Fruit fly (Drosophila melanogaster): ENCODE results near the gene brv2.

brv2 gene

DNA sequence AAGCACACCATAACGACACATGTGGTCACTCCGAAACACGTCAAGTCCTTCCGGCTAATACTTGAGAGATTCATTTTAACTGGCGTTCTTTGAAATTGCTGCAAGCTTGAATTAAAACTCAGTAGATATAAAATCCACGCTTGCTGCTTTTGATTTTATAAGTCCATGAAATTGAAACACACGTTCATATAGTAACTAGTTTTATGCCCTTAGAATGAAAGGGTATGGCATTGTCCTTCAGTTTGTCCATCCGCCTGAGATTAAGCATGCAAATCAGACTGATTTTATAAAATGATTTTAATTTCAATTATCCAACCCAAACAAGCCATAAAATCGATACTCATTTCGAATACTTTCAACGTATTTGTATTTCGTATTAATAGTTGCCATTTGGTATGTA, at the start of gene brv2:
Gene brv2, minus strand, starts transcription at position 101 of the 400 bp plus-strand sequence.
- TF ChIP-seq CG8478 (optimal IDR thresholded peaks at IDR 0.05) = no peak
- no peak for TF ChIP-seq CTCF (optimal IDR thresholded peaks at IDR 0.05)

DNA sequence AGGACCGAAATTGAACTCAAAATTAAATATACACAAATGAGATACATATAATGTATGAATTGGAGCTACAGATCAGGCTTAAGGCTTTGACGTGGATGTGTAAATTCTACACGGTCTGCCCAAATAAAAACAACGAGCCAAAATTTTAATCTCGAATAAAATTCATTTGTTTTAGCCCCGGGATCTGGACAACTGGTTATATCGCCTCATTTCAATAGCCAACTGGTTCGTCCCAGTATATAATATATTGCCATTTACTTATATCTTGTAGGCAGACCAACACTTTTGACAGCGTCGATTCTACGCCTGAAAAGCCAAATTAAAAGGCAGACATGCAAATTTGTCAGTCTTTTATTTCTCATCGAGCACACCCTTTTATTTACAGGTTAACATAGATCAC, 48.6 kb upstream of the brv2 start:
- TF ChIP-seq CTCF (optimal IDR thresholded peaks at IDR 0.05) = no peak
- no peak for TF ChIP-seq CG8478 (optimal IDR thresholded peaks at IDR 0.05)

DNA sequence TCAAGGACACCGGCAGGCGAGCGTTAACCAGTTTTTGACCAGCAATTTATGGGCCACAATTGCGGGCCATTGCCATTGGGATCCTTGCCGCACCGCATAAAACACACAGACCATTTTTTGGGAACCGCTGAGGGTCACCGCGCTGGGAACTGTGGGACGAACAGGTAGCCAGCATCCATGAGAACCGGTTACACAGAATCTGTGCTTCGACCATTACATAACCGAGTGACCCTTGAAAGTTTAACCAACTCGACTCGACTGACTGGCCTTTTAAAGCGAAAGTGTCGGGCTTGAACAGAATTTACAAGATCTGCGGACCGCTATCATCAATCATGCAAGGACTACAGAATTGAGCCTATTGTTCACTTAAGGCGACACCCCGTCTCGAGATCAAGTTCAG, 47.9 kb upstream of the brv2 start:
- TF ChIP-seq CTCF (optimal IDR thresholded peaks at IDR 0.05) (no peak), CG8478 (optimal IDR thresholded peaks at IDR 0.05) (no peak)

DNA sequence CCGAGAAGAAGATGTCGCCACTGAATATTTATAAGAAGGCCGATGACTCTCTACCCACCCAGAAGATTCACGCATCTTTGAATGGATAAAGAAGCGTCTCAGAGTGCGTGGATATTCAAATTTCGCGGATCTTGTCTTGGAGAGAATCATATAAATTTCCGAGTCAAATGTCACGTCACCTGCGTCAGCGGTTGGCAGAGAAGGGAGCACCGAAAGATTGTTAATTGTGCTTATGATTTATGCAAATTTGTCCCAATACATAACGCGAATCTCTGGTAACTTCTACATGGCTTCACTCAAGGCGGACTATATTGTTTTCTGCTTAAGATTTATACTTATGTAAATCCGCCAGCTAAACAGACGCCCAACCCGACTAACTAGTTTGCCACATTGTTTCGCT, 46.6 kb upstream of the brv2 start:
- no peak for TF ChIP-seq CTCF (optimal IDR thresholded peaks at IDR 0.05)
- TF ChIP-seq CG8478 (optimal IDR thresholded peaks at IDR 0.05) = no peak

DNA sequence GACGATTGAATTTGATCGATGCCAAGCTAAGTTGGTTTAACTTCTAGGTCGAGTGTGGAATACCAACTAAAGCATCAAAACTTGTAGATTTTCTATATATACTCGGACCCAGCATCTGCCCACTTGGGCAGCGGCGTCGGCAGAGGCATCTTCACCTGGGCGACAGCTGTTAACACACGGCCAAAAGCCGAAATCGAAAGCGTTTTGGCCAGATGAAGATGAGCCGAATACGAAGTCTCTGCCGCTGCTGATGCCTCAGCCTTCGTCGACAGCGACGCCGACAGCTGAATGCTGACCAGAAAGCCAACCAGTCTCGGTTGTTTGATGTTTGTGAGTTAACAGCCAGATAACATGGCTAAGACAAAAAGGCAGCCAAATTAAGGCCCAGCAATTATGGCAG, 44.4 kb upstream of the brv2 start, which contains the start of gene CG13731:
Gene CG13731, minus strand, starts transcription at position 62 of the 400 bp plus-strand sequence.
- TF ChIP-seq CG8478 (optimal IDR thresholded peaks at IDR 0.05) (no peak), CTCF (optimal IDR thresholded peaks at IDR 0.05) (no peak)

DNA sequence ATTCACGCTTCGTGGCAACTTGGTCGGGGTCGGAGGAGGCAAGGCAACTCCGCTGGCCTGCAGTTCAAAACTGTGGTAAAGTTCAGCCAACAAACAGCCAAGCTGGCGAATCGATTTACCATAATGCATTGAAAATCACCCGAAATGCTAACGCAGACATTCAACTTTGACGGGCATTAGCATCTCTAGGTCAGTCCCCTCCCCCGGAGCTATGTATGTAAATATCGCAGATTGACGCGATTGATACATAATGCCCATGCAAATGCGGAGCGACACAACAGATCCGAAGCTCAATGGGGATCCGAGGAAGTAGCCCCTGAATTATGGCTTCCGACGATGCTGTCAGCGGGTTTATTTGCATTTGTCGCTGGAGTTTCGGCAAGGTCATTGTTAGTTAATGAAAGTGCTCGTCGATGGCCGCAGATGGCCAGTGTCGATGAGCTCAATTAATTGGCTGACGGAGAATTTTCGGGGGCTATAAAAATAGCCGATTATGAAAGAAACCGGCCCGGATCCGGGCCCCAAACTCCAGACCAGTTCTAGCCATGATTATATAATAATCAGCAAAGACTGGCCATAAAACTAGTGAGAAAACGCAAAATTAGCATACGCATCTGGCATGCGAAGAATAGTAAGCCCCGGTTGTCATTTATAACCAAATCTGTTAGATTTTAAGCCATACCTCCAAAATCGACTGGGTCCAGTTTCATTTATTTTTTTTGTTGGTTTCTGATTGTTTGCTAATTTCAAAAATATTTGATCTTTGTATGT, 42.3 kb upstream of the brv2 start:
- TF ChIP-seq CTCF (optimal IDR thresholded peaks at IDR 0.05) (no peak), CG8478 (optimal IDR thresholded peaks at IDR 0.05) (no peak)

DNA sequence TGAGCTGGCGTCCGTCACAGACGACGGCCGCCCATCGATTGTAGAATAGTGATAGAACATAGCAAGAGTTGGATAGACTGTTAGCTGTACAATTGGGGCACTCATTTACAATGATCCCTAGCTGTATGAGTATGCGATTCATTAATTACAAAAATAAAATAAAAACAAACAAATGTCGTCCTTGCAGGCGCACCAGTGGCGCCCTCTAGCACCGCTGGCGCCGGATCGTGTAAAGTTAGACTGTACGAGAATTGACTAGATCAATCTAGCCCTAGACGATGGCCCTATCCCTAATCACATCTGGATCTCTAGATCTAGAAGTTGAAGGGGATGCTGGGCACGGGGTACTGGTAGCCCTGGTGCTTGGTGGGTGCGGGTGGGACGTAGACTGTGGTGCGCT, 39.2 kb upstream of the brv2 start:
- peak; percentile 47 to 57 for TF ChIP-seq CTCF (optimal IDR thresholded peaks at IDR 0.05)
- no peak for TF ChIP-seq CG8478 (optimal IDR thresholded peaks at IDR 0.05)

DNA sequence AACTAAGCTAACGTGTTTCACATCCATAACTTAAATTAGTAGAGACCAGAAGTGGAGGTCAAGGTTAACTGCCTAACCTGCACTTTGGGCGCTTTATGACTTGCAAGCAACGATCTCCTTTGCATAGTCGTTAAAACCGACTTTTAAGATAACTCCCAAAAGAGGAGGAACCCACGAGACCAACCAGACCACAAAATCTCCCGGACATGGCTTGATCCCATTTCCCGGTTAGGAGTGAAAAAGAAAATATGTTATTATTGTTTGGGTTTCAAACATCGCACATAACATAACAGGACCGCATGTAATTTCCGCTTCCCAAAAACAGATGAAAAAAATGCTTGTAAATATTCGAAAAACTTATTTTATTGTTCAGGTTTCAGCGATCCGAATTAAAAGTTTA, 38.8 kb upstream of the brv2 start:
- TF ChIP-seq CG8478 (optimal IDR thresholded peaks at IDR 0.05) = no peak

DNA sequence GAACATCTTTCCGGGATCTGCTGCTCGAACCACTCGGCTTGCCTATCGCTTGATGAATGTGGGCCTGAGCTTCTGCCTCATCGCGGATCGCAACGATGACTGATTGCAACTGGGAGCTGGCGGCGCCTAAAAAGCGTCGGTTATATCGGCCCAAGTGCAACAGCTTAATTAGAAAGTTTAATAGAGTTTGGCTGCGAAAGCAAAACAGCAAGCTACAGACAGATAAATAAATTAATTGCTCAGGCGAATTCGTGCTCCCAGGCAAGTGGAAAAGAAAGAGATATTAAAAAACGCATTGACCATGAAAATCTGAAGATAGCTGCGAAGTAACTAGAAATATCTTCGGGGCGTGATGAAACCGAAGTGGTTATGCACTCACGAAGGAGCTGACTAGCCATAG, 38.1 kb upstream of the brv2 start, which contains the start of gene CG13728:
Gene CG13728, minus strand, starts transcription at position 101 of the 400 bp plus-strand sequence.
- no peak for TF ChIP-seq CTCF (optimal IDR thresholded peaks at IDR 0.05)

DNA sequence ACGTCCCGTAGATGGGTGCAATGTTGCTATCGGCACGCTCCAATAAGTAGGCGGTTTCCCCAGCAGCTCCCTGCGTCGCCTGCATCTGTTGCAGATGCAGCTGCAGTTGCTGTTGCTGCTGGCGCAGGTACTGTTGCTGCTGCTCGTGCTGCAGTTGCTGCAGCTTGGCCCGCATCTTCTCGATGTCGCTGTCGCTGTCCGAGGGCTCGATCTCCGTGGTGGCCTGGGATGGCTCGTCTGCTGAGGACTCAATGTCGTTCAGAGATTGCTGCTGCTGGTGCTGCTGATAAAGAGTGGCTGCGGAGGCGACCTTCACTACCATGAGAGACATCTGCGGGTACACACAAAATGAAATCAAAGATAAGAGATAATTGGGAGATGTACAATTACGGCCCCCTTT, 37.5 kb upstream of the brv2 start:
- TF ChIP-seq CTCF (optimal IDR thresholded peaks at IDR 0.05) = no peak

DNA sequence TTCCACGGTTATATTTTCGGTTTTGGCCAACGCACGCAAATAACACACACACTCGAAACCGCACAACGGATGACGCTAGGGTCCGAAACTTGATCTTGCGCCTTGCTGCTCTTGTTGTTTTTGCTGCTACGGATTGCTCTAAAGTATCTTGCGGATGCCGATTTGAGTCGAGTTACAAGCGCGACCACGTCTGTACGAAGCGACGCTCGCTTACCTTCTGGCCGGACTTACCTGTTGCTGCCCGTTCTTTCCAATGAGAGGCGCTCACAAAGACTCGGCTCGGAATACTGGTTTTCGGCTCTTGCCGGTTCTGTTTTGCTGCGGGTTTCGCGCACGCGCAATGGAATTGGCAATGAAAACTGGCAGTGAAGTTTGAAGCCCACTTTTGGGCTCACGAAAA, 34.8 kb upstream of the brv2 start, which contains the start of gene Cad74A:
Gene Cad74A, minus strand, starts transcription at position 220 of the 400 bp plus-strand sequence.
- no peak for TF ChIP-seq CG8478 (optimal IDR thresholded peaks at IDR 0.05)
- no peak for TF ChIP-seq CTCF (optimal IDR thresholded peaks at IDR 0.05)

DNA sequence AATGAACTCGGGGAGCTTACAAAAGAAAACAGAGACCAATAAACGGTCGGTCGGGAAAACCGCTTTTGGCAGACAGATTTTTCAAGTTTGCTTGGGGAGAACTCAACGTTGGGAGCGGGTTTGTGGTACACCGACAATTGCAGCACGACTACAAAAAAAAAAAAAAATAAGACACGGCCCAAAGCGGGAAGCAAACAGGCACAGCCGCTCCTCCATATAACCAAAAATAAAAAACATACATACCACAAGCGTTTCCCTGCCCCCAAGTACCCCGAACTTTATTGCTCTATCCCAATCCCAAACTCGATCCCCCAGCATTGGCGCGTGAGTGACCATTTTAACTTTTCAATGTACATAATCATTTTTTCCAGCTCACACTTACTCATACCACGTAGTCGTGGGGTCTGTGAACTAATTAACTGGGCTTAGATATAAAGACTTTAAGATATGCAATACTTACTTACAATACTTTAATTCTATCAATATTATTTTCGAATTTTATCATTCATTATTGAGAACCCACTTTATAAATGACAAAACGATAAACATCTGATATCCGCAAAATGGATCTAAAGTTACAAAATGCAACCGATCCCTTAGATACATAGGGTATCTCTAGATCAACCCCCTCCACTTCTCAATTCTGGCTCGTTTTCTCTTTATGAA, 30.6 kb upstream of the brv2 start:
- no peak for TF ChIP-seq CG8478 (optimal IDR thresholded peaks at IDR 0.05)
- TF ChIP-seq CTCF (optimal IDR thresholded peaks at IDR 0.05) = no peak

DNA sequence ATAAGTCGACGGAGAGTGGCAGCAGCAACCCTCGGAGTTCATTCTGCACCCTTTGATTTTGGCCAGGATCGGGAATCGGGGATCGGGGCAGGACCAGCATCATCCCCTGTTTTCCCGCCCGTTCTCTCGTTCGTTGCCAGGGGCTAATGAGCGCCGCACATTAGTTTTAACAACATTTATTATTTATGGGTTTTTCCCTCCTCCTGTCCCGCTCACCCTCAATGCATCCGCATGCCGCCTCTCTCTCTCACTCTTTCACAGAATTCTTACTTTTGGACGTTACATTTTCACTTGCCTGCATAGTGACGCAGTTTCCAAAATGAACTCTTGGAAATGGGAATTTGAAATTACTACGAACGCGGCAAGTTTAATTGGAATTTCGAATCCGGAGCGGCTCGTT, 22.4 kb upstream of the brv2 start:
- TF ChIP-seq CTCF (optimal IDR thresholded peaks at IDR 0.05) (no peak), CG8478 (optimal IDR thresholded peaks at IDR 0.05) (no peak)

DNA sequence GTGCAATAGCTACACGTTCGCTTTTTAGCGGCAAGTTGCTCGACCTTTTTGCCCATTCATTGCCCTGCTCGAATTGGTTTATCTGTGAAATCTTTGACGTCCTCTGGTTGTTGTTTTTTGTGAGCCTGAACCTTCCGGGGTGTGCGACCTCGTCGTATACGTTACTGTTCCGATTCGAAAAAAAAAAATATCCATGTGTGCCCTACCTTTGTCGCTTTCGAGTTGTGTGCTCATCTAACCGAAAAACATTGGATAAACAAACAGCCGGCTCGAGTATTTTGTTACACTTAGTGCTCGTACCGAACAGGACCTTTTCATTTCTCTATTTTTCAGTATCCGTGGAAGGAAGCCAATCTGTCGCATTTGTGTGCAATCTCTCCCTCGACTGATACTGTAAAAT, 19.5 kb upstream of the brv2 start:
- TF ChIP-seq CG8478 (optimal IDR thresholded peaks at IDR 0.05) = no peak
- no peak for TF ChIP-seq CTCF (optimal IDR thresholded peaks at IDR 0.05)

DNA sequence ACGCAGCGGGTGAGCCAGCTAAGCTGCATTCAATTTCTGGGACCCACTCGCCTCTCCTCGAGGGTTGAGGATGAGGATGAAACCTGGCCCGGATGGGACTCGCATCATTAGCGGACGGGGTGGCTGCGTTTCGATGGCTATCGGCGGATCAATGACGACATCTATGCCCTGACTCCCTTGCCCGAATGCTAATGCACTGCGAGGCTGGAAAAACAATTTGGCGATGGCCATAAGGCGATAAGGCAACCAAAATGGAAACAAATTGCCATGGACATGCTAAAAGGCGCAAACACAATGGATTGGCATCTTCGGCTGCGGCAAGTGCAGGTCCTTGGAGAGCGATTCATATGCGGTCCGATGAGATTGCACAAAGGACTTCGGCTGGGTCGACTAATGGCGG, 18.4 kb upstream of the brv2 start:
- no peak for TF ChIP-seq CTCF (optimal IDR thresholded peaks at IDR 0.05)
- TF ChIP-seq CG8478 (optimal IDR thresholded peaks at IDR 0.05) = no peak

DNA sequence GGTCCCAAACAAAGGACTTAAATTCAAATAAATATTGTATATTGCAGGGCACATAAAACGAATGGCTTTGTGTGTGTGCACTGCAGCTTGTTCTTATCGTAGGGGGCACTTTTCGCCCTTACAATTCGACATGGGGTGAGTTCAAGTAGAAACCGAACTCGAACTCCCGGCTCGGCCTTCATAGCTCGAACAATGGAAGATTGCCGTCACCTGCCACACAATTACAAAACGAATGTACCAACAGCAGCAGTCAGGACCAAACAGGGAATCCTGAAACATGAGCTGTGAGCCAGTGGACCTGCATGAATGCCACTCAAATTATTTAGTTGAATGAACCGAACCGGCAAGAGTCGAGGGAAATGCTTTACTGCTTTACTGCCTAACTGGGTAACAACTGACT, 17.4 kb upstream of the brv2 start:
- TF ChIP-seq CG8478 (optimal IDR thresholded peaks at IDR 0.05) = no peak
- TF ChIP-seq CTCF (optimal IDR thresholded peaks at IDR 0.05) = no peak
